Worm (Caenorhabditis elegans) whole organism, young adult: ENCODE results near the gene sodh-2.

ENCODE experiments used
- C06A6.2 ChIP-seq: fragments of 200-800 bp; sonication (Bioruptor generic); conservative IDR thresholded peaks from 2 replicates; pipeline ENCODE4 v1.3.6; 2022; ENCODE audit warnings: missing genetic modification characterization, missing compliant biosample characterization
- C17E4.6 ChIP-seq: fragments of 200-800 bp; sonication (Bioruptor generic); IDR thresholded peaks from 2 replicates; pipeline ENCODE4 v1.3.6; 2022; ENCODE audit warnings: missing genetic modification reagents, missing genetic modification characterization, missing compliant biosample characterization
- F33H1.4 ChIP-seq: fragments of 200-800 bp; sonication (Bioruptor generic); IDR thresholded peaks from 2 replicates; pipeline ENCODE4 v1.3.6; 2022; ENCODE audit warnings: missing genetic modification reagents, missing genetic modification characterization, missing compliant biosample characterization
- F52B5.7 ChIP-seq: sonication (generic microtip); optimal IDR thresholded peaks from 2 replicates; lab custom pipeline; 2016; ENCODE audit warnings: mild to moderate bottlenecking, missing genetic modification characterization, missing compliant biosample characterization
- F57C9.4 ChIP-seq: sonication (generic microtip); optimal IDR thresholded peaks from 2 replicates; lab custom pipeline; 2017; ENCODE audit warnings: mild to moderate bottlenecking, missing genetic modification characterization, missing compliant biosample characterization
- T26A5.8 ChIP-seq: sonication (generic microtip); optimal IDR thresholded peaks from 2 replicates; lab custom pipeline; 2016; ENCODE audit warnings: missing genetic modification characterization, missing compliant biosample characterization
- Y53G8AR.9 ChIP-seq: fragments of 200-800 bp; sonication (Bioruptor generic); conservative IDR thresholded peaks from 2 replicates; pipeline ENCODE4 v1.3.6; 2022; ENCODE audit warnings: missing genetic modification reagents, missing genetic modification characterization, missing compliant biosample characterization
- Y95B8A.8 ChIP-seq: fragments of 200-800 bp; sonication (Bioruptor generic); IDR thresholded peaks from 2 replicates; pipeline ENCODE4 v1.3.6; 2022; ENCODE audit warnings: missing genetic modification reagents, missing genetic modification characterization, missing compliant biosample characterization
- akir-1 ChIP-seq: fragments of 200-800 bp; sonication (Bioruptor generic); optimal IDR thresholded peaks from 2 replicates; lab custom pipeline; 2018; ENCODE audit warnings: mild to moderate bottlenecking, missing genetic modification characterization, moderate library complexity, missing compliant biosample characterization
- attf-3 ChIP-seq: fragments of 200-800 bp; sonication (Bioruptor generic); conservative IDR thresholded peaks from 2 replicates; pipeline ENCODE4 v1.3.6; 2022; ENCODE audit warnings: missing genetic modification reagents, missing genetic modification characterization, missing compliant biosample characterization
- attf-5 ChIP-seq: fragments of 200-800 bp; sonication (Bioruptor generic); optimal IDR thresholded peaks from 2 replicates; lab custom pipeline; 2018; ENCODE audit warnings: mild to moderate bottlenecking, missing genetic modification characterization, missing compliant biosample characterization
- attf-6 ChIP-seq: fragments of 200-800 bp; sonication (Bioruptor generic); IDR thresholded peaks from 2 replicates; pipeline ENCODE4 v1.3.6; 2022; ENCODE audit warnings: missing genetic modification reagents, missing genetic modification characterization, missing compliant biosample characterization
- bed-1 ChIP-seq: fragments of 200-800 bp; sonication (Bioruptor generic); IDR thresholded peaks from 2 replicates; pipeline ENCODE4 v1.3.6; 2022; ENCODE audit warnings: missing genetic modification reagents, missing genetic modification characterization, missing compliant biosample characterization
- ceh-100 ChIP-seq: fragments of 200-800 bp; sonication (Bioruptor generic); IDR thresholded peaks from 2 replicates; pipeline ENCODE4 v1.3.6; 2022; ENCODE audit warnings: missing genetic modification reagents, missing genetic modification characterization, missing compliant biosample characterization
- ceh-27 ChIP-seq: fragments of 200-800 bp; sonication (Bioruptor generic); optimal IDR thresholded peaks from 2 replicates; lab custom pipeline; 2018; ENCODE audit warnings: mild to moderate bottlenecking, missing genetic modification characterization, moderate library complexity, missing compliant biosample characterization
- ceh-58 ChIP-seq: fragments of 200-800 bp; sonication (Bioruptor generic); IDR thresholded peaks from 2 replicates; pipeline ENCODE4 v1.3.6; 2022; ENCODE audit warnings: missing genetic modification characterization, missing compliant biosample characterization
- ceh-91 ChIP-seq: fragments of 200-800 bp; sonication (Bioruptor generic); IDR thresholded peaks from 2 replicates; pipeline ENCODE4 v1.3.6; 2022; ENCODE audit warnings: missing genetic modification reagents, missing genetic modification characterization, missing compliant biosample characterization
- die-1 ChIP-seq: sonication (generic microtip); optimal IDR thresholded peaks from 2 replicates; lab custom pipeline; 2016; ENCODE audit warnings: missing genotype, mild to moderate bottlenecking, missing genetic modification characterization, missing compliant biosample characterization
- dox-1 ChIP-seq: fragments of 200-800 bp; sonication (Bioruptor generic); IDR thresholded peaks from 2 replicates; pipeline ENCODE4 v1.3.6; 2022; ENCODE audit warnings: missing genetic modification reagents, missing genetic modification characterization, missing compliant biosample characterization
- dpl-1 ChIP-seq: fragments of 150-350 bp; optimal IDR thresholded peaks from 2 replicates; lab custom pipeline; 2014; ENCODE audit warnings: missing biosample characterization, missing genetic modification reagents, missing genetic modification characterization
- egl-18 ChIP-seq: fragments of 200-800 bp; sonication (Bioruptor generic); IDR thresholded peaks from 2 replicates; pipeline ENCODE4 v1.3.6; 2022; ENCODE audit warnings: missing genetic modification reagents, missing genetic modification characterization, missing compliant biosample characterization
- ekl-4 ChIP-seq: fragments of 200-800 bp; sonication (Bioruptor generic); IDR thresholded peaks from 2 replicates; pipeline ENCODE4 v1.3.6; 2022; ENCODE audit warnings: missing genetic modification reagents, missing genetic modification characterization, missing compliant biosample characterization
- ets-4 ChIP-seq: fragments of 200-800 bp; sonication (Bioruptor generic); optimal IDR thresholded peaks from 2 replicates; lab custom pipeline; 2018; ENCODE audit warnings: mild to moderate bottlenecking, missing genetic modification characterization, missing compliant biosample characterization
- fkh-3 ChIP-seq: sonication (generic microtip); optimal IDR thresholded peaks from 2 replicates; lab custom pipeline; 2016; ENCODE audit warnings: mild to moderate bottlenecking, missing genetic modification characterization, missing compliant biosample characterization
- hlh-26 ChIP-seq: fragments of 200-800 bp; sonication (Bioruptor generic); conservative IDR thresholded peaks from 2 replicates; pipeline ENCODE4 v1.3.6; 2022; ENCODE audit warnings: missing genetic modification reagents, missing genetic modification characterization, missing compliant biosample characterization
- hmg-1.2 ChIP-seq: fragments of 200-800 bp; sonication (Bioruptor generic); IDR thresholded peaks from 2 replicates; pipeline ENCODE4 v1.3.6; 2022; ENCODE audit warnings: missing genetic modification reagents, missing genetic modification characterization, missing compliant biosample characterization
- hsf-1 ChIP-seq: fragments of 200-800 bp; sonication (Bioruptor generic); IDR thresholded peaks from 2 replicates; pipeline ENCODE4 v1.3.6; 2022; ENCODE audit warnings: missing genetic modification reagents, missing genetic modification characterization, missing compliant biosample characterization
- lag-1 ChIP-seq: fragments of 200-800 bp; sonication (Bioruptor generic); IDR thresholded peaks from 2 replicates; pipeline ENCODE4 v1.3.6; 2022; ENCODE audit warnings: missing genetic modification reagents, missing genetic modification characterization, missing compliant biosample characterization
- let-526 ChIP-seq: fragments of 200-800 bp; sonication (Bioruptor generic); IDR thresholded peaks from 2 replicates; pipeline ENCODE4 v1.3.6; 2022; ENCODE audit warnings: missing genetic modification reagents, missing genetic modification characterization, missing compliant biosample characterization
- let-607 ChIP-seq, 2 experiments: fragments of 200-800 bp in 1 of 2; sonication (Bioruptor generic) in 1 of 2; sonication (generic microtip) in 1 of 2; optimal IDR thresholded peaks; 2 replicates each; lab custom pipeline; 2016 to 2018; ENCODE audit warnings: mild to moderate bottlenecking in 2 of 2, missing compliant biosample characterization in 2 of 2, missing genetic modification characterization in 2 of 2, moderate library complexity in 2 of 2, missing genotype in 1 of 2
- lin-26 ChIP-seq: fragments of 200-800 bp; sonication (Bioruptor generic); IDR thresholded peaks from 2 replicates; pipeline ENCODE4 v1.3.6; 2022; ENCODE audit warnings: missing genetic modification reagents, missing genetic modification characterization, missing compliant biosample characterization
- lir-1 ChIP-seq: fragments of 200-800 bp; sonication (Bioruptor generic); conservative IDR thresholded peaks from 2 replicates; pipeline ENCODE4 v1.3.6; 2022; ENCODE audit warnings: missing genetic modification reagents, missing genetic modification characterization, missing compliant biosample characterization
- lsy-27 ChIP-seq: sonication (generic microtip); optimal IDR thresholded peaks from 2 replicates; lab custom pipeline; 2017; ENCODE audit warnings: missing genetic modification characterization, mild to moderate bottlenecking, missing compliant biosample characterization, antibody characterized with exemption, missing genotype, borderline replicate concordance; ENCODE audit not compliant: insufficient read depth
- mcd-1 ChIP-seq: fragments of 200-800 bp; sonication (Bioruptor generic); IDR thresholded peaks from 2 replicates; pipeline ENCODE4 v1.3.6; 2022; ENCODE audit warnings: missing genetic modification reagents, missing genetic modification characterization, missing compliant biosample characterization
- mxl-1 ChIP-seq: sonication (generic microtip); optimal IDR thresholded peaks from 2 replicates; lab custom pipeline; 2016; ENCODE audit warnings: missing genetic modification characterization, missing compliant biosample characterization
- nhr-179 ChIP-seq: sonication (generic microtip); optimal IDR thresholded peaks from 2 replicates; lab custom pipeline; 2016; ENCODE audit warnings: mild to moderate bottlenecking, missing genetic modification characterization, missing compliant biosample characterization
- nhr-80 ChIP-seq: sonication (generic microtip); optimal IDR thresholded peaks from 2 replicates; lab custom pipeline; 2016; ENCODE audit warnings: missing genetic modification characterization, missing compliant biosample characterization
- pha-4 ChIP-seq: fragments of 150-350 bp; sonication (generic microtip); optimal IDR thresholded peaks from 2 replicates; lab custom pipeline; 2014; ENCODE audit warnings: missing biosample characterization, missing genetic modification reagents, missing genetic modification characterization
- snpc-4 ChIP-seq, 5 experiments: fragments of 150-350 bp in 1 of 5; sonication (generic microtip) in 4 of 5; optimal IDR thresholded peaks; 2 replicates each; lab custom pipeline; 2014 to 2018; ENCODE audit warnings: missing genetic modification characterization in 5 of 5, missing biosample characterization in 3 of 5, antibody characterized with exemption in 2 of 5, mild to moderate bottlenecking in 2 of 5, missing compliant biosample characterization in 2 of 5, missing genotype in 2 of 5, moderate library complexity in 2 of 5, missing genetic modification reagents in 1 of 5
- tbp1 ChIP-seq: fragments of 200-800 bp; sonication (Bioruptor generic); optimal IDR thresholded peaks from 2 replicates; lab custom pipeline; 2018; ENCODE audit warnings: mild to moderate bottlenecking, missing genetic modification characterization, missing compliant biosample characterization
- tlf-1 ChIP-seq: fragments of 200-800 bp; sonication (Bioruptor generic); optimal IDR thresholded peaks from 2 replicates; lab custom pipeline; 2018; ENCODE audit warnings: mild to moderate bottlenecking, missing genetic modification characterization, missing compliant biosample characterization
- unc-130 ChIP-seq: sonication (generic microtip); optimal IDR thresholded peaks from 2 replicates; lab custom pipeline; 2016; ENCODE audit warnings: missing genetic modification reagents, missing genetic modification characterization, missing compliant biosample characterization
- unc-62 ChIP-seq: fragments of 150-350 bp; optimal IDR thresholded peaks from 2 replicates; lab custom pipeline; 2014; ENCODE audit warnings: missing biosample characterization, missing genetic modification reagents, missing genetic modification characterization
- zim-3 ChIP-seq: sonication (generic microtip); optimal IDR thresholded peaks from 2 replicates; lab custom pipeline; 2017; ENCODE audit warnings: mild to moderate bottlenecking, missing genetic modification characterization, moderate library complexity, missing compliant biosample characterization
- ztf-18 ChIP-seq: sonication (generic microtip); optimal IDR thresholded peaks from 2 replicates; lab custom pipeline; 2016; ENCODE audit warnings: missing genotype, mild to moderate bottlenecking, missing genetic modification characterization, missing compliant biosample characterization

The sodh-2 gene

DNA sequence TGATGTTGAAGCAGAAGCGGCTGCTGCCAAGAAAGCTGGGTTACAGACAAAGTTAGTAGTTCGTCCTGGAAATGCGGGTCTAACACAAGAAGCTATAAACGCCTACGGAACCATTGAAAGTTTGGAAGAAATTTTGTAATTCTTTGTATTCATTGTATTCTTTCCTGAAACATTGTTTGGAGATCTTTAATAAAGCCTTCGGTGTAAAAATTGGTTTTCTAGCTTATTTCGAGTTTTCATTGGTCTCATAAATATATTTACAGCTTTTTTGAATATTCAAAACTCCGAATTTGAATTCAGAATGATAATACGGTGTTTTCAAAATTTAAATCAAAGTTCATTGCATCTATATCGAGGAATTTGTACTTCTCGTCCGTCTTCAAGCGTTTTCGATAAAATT, 43.8 kb upstream of the sodh-2 start, which contains the start of gene F58H1.8:
Gene F58H1.8, plus strand, starts transcription at position 301 of the 400 bp plus-strand sequence.
- no peak for TF ChIP-seq snpc-4 (GFP tag; optimal IDR thresholded peaks at IDR 0.05; lab: Kevin White, UChicago)
- TF ChIP-seq snpc-4 (tag; optimal IDR thresholded peaks at IDR 0.05; lab: Kevin White, UChicago): no peak
- TF ChIP-seq Y95B8A.8 (GFP tag; lab: Robert Waterston, UW): no peak
- no peak for TF ChIP-seq pha-4 (tag; lab: Kevin White, UChicago)
- no peak for TF ChIP-seq C06A6.2
- no peak for TF ChIP-seq let-526 (GFP tag; lab: Robert Waterston, UW)
- TF ChIP-seq tbp1 (GFP tag; lab: Kevin White, UChicago): no peak
- TF ChIP-seq akir-1 (GFP tag; lab: Kevin White, UChicago): no peak
- no peak for TF ChIP-seq tlf-1
- TF ChIP-seq hmg-1.2 (GFP tag; lab: Robert Waterston, UW): no peak
- TF ChIP-seq die-1: no peak
- TF ChIP-seq attf-3 (GFP tag; lab: Robert Waterston, UW): no peak
- no peak for TF ChIP-seq ceh-58 (GFP tag; lab: Robert Waterston, UW)
- TF ChIP-seq ceh-91 (GFP tag; lab: Robert Waterston, UW): no peak
- TF ChIP-seq dox-1 (GFP tag; lab: Robert Waterston, UW): no peak
- no peak for TF ChIP-seq ceh-100 (GFP tag; lab: Robert Waterston, UW)

- no peak for TF ChIP-seq hsf-1 (GFP tag; lab: Robert Waterston, UW)
- TF ChIP-seq lsy-27 (tag; lab: Kevin White, UChicago): no peak
- no peak for TF ChIP-seq zim-3 (tag; lab: Kevin White, UChicago)
- no peak for TF ChIP-seq F57C9.4 (tag; lab: Kevin White, UChicago)
- no peak for TF ChIP-seq let-526 (GFP tag; lab: Robert Waterston, UW)
- TF ChIP-seq mxl-1 (tag; lab: Kevin White, UChicago): no peak
- TF ChIP-seq hlh-26 (GFP tag; lab: Robert Waterston, UW): no peak
- TF ChIP-seq attf-5: peak; percentile 46
- TF ChIP-seq nhr-179: no peak
- no peak for TF ChIP-seq hmg-1.2 (GFP tag; lab: Robert Waterston, UW)
- TF ChIP-seq C17E4.6 (GFP tag; lab: Robert Waterston, UW): no peak
- TF ChIP-seq ceh-58 (GFP tag; lab: Robert Waterston, UW): no peak
- TF ChIP-seq ekl-4 (GFP tag; lab: Robert Waterston, UW): no peak
- TF ChIP-seq T26A5.8 (tag; lab: Kevin White, UChicago): no peak
- TF ChIP-seq ets-4 (GFP tag; lab: Kevin White, UChicago): no peak
- TF ChIP-seq ceh-27 (GFP tag; lab: Kevin White, UChicago): peak; percentile 50
- no peak for TF ChIP-seq Y53G8AR.9
- no peak for TF ChIP-seq dpl-1
- TF ChIP-seq mcd-1 (GFP tag; lab: Robert Waterston, UW): no peak
- TF ChIP-seq unc-130 (GFP tag; lab: Kevin White, UChicago): no peak
- TF ChIP-seq lag-1 (GFP tag; lab: Robert Waterston, UW): no peak
- TF ChIP-seq die-1: no peak
- no peak for TF ChIP-seq F33H1.4
- no peak for TF ChIP-seq lin-26 (GFP tag; lab: Robert Waterston, UW)
- no peak for TF ChIP-seq unc-62 (GFP tag; lab: Kevin White, UChicago)
- no peak for TF ChIP-seq bed-1 (GFP tag; lab: Robert Waterston, UW)
- no peak for TF ChIP-seq attf-6
- TF ChIP-seq fkh-3 (tag; lab: Kevin White, UChicago): no peak
- TF ChIP-seq egl-18: no peak
- peak; percentile 13 for TF ChIP-seq ztf-18 (tag; lab: Kevin White, UChicago)
- no peak for TF ChIP-seq F52B5.7 (tag; lab: Kevin White, UChicago)
- no peak for TF ChIP-seq snpc-4 (GFP tag; optimal IDR thresholded peaks at IDR 0.05; lab: Kevin White, UChicago)
- TF ChIP-seq snpc-4 (tag; optimal IDR thresholded peaks at IDR 0.05; lab: Kevin White, UChicago): peak in 1 of 4 experiments; percentile 50
- TF ChIP-seq let-607 (tag; optimal IDR thresholded peaks at IDR 0.05; lab: Kevin White, UChicago): no peak
- peak; percentile 1 for TF ChIP-seq nhr-80 (tag; lab: Kevin White, UChicago)
- TF ChIP-seq lir-1 (GFP tag; lab: Robert Waterston, UW): no peak
Observed at ce11 chrV:11933196-11934028, 42.4 kb upstream of the sodh-2 start, which contains the start of the genes aman-2 and F58H1.3. TSS of gene aman-2 (minus strand) at chrV:11933246. TSS of gene F58H1.3 (plus strand) at chrV:11933978.
